Worm (Caenorhabditis elegans) whole organism, midembryonic: ENCODE data around the gene F48E3.6.
A peak's percentile ranks its signal among the peaks of the same experiment; 100 is the strongest.

ENCODE experiments used
- T22C8.4 ChIP-seq: fragments of 200-800 bp; sonication (Bioruptor generic); IDR thresholded peaks from 2 replicates; pipeline ENCODE4 v1.3.6; 2022; ENCODE audit warnings: missing genetic modification characterization, missing compliant biosample characterization
- cog-1 ChIP-seq: sonication (generic microtip); optimal IDR thresholded peaks from 2 replicates; lab custom pipeline; 2016; ENCODE audit warnings: missing genetic modification characterization, missing compliant biosample characterization
- flt-1 ChIP-seq: fragments of 200-800 bp; sonication (Bioruptor generic); IDR thresholded peaks from 2 replicates; pipeline ENCODE4 v1.3.6; 2022; ENCODE audit warnings: missing genetic modification characterization, missing compliant biosample characterization
- klf-2 ChIP-seq: fragments of 200-800 bp; sonication (Bioruptor generic); conservative IDR thresholded peaks from 2 replicates; pipeline ENCODE4 v1.3.6; 2022; ENCODE audit warnings: missing genetic modification reagents, missing genetic modification characterization, missing compliant biosample characterization
- med-1 ChIP-seq: sonication (generic microtip); optimal IDR thresholded peaks from 2 replicates; lab custom pipeline; 2017; ENCODE audit warnings: missing genetic modification characterization, mild to moderate bottlenecking, missing compliant biosample characterization, antibody characterized with exemption, missing genetic modification reagents; ENCODE audit not compliant: insufficient read depth
- ref-1 ChIP-seq: fragments of 200-800 bp; sonication (Bioruptor generic); conservative IDR thresholded peaks from 2 replicates; pipeline ENCODE4 v1.3.6; 2022; ENCODE audit warnings: missing genetic modification reagents, missing genetic modification characterization, missing compliant biosample characterization
- tab-1 ChIP-seq: fragments of 200-800 bp; sonication (Bioruptor generic); IDR thresholded peaks from 2 replicates; pipeline ENCODE4 v1.3.6; 2022; ENCODE audit warnings: missing genetic modification characterization, missing compliant biosample characterization
- ztf-23 ChIP-seq: fragments of 200-800 bp; sonication (Bioruptor generic); IDR thresholded peaks from 2 replicates; pipeline ENCODE4 v1.3.6; 2022; ENCODE audit warnings: missing genetic modification reagents, missing genetic modification characterization, missing compliant biosample characterization
- ztf-29 ChIP-seq: fragments of 200-800 bp; sonication (Bioruptor generic); IDR thresholded peaks from 2 replicates; pipeline ENCODE4 v1.3.6; 2022; ENCODE audit warnings: missing genetic modification reagents, missing genetic modification characterization, missing compliant biosample characterization

F48E3.6 gene

DNA sequence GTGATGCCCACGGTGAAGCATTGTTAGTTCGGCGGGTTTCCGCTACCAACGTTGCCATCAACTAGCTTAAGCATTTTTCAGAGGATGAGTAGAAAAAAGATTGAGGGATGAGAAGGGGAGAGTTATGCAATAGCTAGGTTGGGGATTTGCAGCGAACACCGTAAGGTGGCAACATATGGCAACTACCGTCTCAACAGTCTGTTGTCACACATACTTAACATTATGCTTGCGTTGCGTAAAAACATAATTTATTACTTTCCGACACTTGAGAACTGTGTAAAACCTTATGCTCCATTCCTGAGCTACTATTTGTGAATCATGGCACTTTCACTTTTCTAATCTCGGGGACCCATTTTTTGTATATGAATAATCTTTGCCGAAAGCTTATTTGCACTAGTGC is 36.0 kb downstream of the F48E3.6 start:
- TF ChIP-seq ztf-23 (GFP tag; lab: Robert Waterston, UW) (no peak), T22C8.4 (no peak), ztf-29 (GFP tag; lab: Robert Waterston, UW) (no peak), klf-2 (GFP tag; lab: Robert Waterston, UW) (no peak), cog-1 (tag; lab: Kevin White, UChicago) (no peak), med-1 (GFP tag; lab: Kevin White, UChicago) (no peak), tab-1 (GFP tag; lab: Robert Waterston, UW) (no peak), ref-1 (GFP tag; lab: Robert Waterston, UW) (no peak), flt-1 (GFP tag; lab: Robert Waterston, UW) (no peak)

DNA sequence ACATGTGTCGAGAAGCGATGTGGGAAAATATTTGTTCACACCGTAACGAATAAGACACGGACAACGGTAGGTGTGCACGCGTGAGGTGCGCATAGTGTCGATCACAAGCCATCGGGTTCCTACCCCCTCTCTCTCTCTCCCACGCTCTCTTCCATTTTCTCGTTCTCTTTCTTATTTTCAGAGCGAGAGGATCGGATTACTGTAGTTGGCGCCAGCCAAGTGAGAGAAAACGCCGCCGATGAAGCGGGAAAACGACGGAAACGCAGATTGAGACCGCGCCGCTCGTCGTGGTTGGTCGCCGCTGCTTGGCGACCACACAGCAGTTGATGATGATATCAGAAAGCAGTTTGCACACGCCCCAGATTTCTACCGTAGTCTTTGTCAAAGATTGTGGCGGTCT is 38.3 kb downstream of the F48E3.6 start:
- TF ChIP-seq klf-2 (GFP tag; lab: Robert Waterston, UW) (no peak), T22C8.4 (no peak), ztf-23 (GFP tag; lab: Robert Waterston, UW) (no peak), ztf-29 (GFP tag; lab: Robert Waterston, UW) (no peak), tab-1 (GFP tag; lab: Robert Waterston, UW) (no peak), cog-1 (tag; lab: Kevin White, UChicago) (no peak), ref-1 (GFP tag; lab: Robert Waterston, UW) (no peak), flt-1 (GFP tag; lab: Robert Waterston, UW) (no peak), med-1 (GFP tag; lab: Kevin White, UChicago) (no peak)

DNA sequence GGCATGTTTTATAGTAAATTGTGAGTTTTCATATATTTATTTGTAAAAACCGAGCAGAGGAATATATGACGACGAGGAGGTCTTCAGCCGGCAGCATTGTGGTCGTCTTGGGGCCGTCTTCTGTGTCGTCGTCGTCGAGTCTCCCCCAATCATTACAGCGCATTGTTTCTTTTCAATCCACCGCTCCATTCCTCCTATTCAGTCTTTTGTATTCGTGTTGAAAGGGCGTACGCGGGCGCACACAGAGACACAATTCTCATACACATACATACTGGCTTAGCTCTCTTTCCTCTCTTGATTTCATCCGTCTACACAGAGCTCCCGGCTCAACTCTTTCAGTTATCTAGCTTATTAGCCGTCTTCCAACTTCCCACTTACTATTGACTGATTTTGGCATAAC is 39.1 kb downstream of the F48E3.6 start, which contains the start of gene sox-2:
TSS of gene sox-2 (minus strand) at position 100 of the 400 bp plus-strand sequence.
- TF ChIP-seq med-1 (GFP tag; lab: Kevin White, UChicago) (no peak), tab-1 (GFP tag; lab: Robert Waterston, UW) (no peak), klf-2 (GFP tag; lab: Robert Waterston, UW) (no peak), ztf-23 (GFP tag; lab: Robert Waterston, UW) (no peak), cog-1 (tag; lab: Kevin White, UChicago) (no peak), ztf-29 (GFP tag; lab: Robert Waterston, UW) (no peak), ref-1 (GFP tag; lab: Robert Waterston, UW) (no peak), flt-1 (GFP tag; lab: Robert Waterston, UW) (no peak), T22C8.4 (no peak)

DNA sequence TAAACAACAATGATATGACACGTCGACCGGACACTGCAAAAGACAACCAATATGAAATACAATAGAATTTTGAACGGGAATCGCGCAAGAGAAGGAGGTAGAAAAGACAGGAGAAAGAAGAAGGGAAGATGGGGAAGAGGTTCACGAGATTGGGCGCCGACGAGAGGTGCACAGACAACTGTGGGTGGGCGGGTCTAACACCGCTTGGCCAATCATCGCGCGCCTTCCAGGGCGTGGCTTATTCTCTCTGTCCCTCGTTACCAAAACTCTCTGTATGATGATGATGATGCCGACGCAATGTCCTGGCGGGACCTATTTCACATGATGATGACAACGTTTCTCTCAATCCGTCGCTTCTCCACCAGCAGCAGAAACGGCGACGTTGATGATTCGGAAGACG is 42.2 kb downstream of the F48E3.6 start:
- TF ChIP-seq tab-1 (GFP tag; lab: Robert Waterston, UW) (0 out of 2 replicates have a peak, but pooled peaks have one; percentile 40), cog-1 (tag; lab: Kevin White, UChicago) (no peak)

DNA sequence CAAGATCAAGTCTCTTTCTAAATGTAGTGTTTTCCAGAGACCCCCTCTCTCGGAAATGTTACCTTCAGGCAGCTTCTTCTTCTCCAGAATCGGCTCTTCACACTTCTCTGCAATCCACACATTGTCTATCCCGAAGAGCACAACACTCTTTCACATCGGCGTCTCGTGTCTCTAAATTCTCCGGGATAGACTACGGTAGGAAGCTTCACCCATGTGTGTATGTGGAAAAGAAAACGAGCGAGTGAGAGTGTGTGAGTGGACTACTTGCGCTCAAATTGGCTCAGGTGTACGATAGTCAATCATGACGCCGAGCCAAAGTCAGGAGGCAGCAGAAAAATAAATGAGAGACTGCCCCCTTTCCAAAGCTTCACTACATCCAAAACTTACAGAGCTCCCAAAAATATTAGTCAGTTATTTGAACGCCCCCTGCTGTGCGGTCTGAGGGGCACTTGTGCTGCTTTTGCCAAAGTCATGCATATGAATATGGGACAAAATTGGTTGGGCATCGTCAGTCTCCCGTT is 45.5 kb downstream of the F48E3.6 start:
- TF ChIP-seq ref-1 (GFP tag; lab: Robert Waterston, UW) (no peak), ztf-29 (GFP tag; lab: Robert Waterston, UW) (no peak), med-1 (GFP tag; lab: Kevin White, UChicago) (no peak), T22C8.4 (no peak), klf-2 (GFP tag; lab: Robert Waterston, UW) (no peak), ztf-23 (GFP tag; lab: Robert Waterston, UW) (no peak), tab-1 (GFP tag; lab: Robert Waterston, UW) (no peak), flt-1 (GFP tag; lab: Robert Waterston, UW) (no peak), cog-1 (tag; lab: Kevin White, UChicago) (no peak)

DNA sequence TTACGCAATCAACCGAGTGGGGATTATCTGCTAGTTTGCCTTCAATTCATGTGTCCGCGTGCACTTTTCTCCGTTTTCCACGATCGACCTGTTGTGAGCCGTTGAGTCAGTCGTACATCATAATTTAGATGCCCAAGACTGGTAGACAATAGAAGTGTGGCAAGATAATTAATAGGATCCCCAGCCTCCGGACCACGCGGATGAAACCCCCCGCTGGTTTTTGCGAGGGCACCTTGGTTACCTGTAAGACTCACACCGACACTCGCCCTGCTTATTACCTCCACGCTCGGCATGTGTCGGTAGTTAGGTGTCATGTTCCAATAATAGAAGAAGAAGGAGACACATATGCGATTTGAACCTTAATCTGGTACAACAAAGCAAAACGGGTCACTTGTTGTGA is 46.7 kb downstream of the F48E3.6 start:
- TF ChIP-seq flt-1 (GFP tag; lab: Robert Waterston, UW) (0 out of 2 replicates have a peak, but pooled peaks have one; percentile 15), tab-1 (GFP tag; lab: Robert Waterston, UW) (no peak)

DNA sequence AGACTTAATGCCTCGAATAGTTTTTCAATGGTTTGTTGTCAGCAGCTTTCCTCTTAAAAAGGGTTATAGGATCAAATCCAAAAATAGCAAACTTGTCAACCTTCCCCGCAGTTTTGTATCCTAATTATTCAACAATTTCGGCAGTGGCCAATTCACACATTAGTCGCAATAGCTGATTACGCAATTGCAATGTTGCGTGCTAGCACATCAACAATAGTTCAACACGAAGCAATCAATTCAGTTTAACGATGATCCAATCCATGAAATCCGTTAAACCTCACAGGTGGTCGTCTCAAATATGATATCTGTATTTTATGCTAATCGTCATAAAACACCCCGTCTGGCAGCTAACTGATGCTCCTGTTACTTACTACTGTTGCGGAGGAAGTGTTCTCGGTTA is 50.1 kb downstream of the F48E3.6 start:
- TF ChIP-seq ztf-23 (GFP tag; lab: Robert Waterston, UW): no peak
- no peak for TF ChIP-seq flt-1 (GFP tag; lab: Robert Waterston, UW)
- no peak for TF ChIP-seq T22C8.4
- no peak for TF ChIP-seq klf-2 (GFP tag; lab: Robert Waterston, UW)
- no peak for TF ChIP-seq ztf-29 (GFP tag; lab: Robert Waterston, UW)
- TF ChIP-seq ref-1 (GFP tag; lab: Robert Waterston, UW): no peak
- TF ChIP-seq tab-1 (GFP tag; lab: Robert Waterston, UW): 0 out of 2 replicates have a peak, but pooled peaks have one; percentile 53
